Fruit fly (Drosophila melanogaster): ENCODE measurements around the gene CG11679.

The CG11679 gene

DNA sequence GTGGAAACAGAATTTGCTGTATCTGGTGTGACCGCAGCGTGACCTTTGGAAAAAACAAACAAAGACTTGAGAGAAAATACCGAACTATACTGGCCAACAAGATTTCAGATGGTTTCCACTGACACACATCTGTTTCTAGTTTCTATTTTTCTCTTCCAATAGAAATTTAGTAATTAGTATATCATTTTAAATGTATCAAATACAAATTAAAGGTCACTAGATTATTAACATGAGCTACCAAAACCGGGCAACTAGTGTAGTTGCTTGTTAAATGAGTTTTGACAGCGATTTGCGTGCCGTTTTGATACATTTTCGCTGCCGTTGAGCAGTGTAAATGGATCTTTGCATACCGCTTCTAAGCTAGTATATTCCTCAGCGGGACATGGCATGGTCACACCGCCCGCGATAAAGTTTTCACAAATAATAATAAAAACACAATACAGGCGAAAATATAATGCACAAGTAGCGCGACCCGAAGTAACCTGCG, 35.0 kb downstream of the CG11679 start, which contains the start of the genes Pis and Hap40:
Pis (minus strand) TSS at position 51 of the 487 bp plus-strand sequence.
Hap40 (plus strand) TSS at position 406 of the 487 bp plus-strand sequence.
- TF ChIP-seq CTCF (optimal IDR thresholded peaks at IDR 0.05) = no peak
- TF ChIP-seq CG8478 (optimal IDR thresholded peaks at IDR 0.05) = no peak

- TF ChIP-seq CG8478 (optimal IDR thresholded peaks at IDR 0.05) (no peak), CTCF (optimal IDR thresholded peaks at IDR 0.05) (no peak)
These were observed 37.7 kb downstream of the CG11679 start, which contains the start of gene CG9240 for dm6 chrX:15701047-15701446. TSS of gene CG9240 (minus strand) at chrX:15701259.

DNA sequence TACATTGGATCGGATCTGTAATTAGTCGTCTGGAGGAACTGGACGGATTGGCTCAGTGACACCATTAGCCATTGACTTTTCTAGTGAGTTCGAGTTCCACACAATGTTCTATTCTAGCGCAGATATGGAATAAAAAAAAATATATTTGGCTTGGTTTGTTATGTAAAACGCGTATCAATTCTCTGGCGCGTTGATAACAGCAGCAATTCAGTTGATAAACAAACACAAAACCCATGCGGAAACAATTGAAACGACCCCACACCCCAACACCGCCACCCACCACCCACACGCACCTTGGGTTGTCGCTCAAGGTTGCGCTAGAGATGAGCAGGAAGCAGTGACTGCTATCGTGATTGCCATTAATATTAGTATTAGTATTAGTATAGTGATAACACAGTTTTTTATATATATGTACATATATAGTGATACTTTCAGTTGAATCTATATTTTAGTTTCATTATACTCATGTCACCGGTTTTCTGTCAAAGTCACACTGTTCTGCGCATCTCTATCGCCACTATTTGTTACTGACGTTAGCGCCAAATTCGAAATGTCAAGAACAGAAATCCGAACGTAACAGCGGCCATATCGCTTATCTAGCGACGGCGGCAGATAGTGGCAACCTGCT, 41.1 kb downstream of the CG11679 start:
- TF ChIP-seq CG8478 (optimal IDR thresholded peaks at IDR 0.05) (no peak), CTCF (optimal IDR thresholded peaks at IDR 0.05) (no peak)

DNA sequence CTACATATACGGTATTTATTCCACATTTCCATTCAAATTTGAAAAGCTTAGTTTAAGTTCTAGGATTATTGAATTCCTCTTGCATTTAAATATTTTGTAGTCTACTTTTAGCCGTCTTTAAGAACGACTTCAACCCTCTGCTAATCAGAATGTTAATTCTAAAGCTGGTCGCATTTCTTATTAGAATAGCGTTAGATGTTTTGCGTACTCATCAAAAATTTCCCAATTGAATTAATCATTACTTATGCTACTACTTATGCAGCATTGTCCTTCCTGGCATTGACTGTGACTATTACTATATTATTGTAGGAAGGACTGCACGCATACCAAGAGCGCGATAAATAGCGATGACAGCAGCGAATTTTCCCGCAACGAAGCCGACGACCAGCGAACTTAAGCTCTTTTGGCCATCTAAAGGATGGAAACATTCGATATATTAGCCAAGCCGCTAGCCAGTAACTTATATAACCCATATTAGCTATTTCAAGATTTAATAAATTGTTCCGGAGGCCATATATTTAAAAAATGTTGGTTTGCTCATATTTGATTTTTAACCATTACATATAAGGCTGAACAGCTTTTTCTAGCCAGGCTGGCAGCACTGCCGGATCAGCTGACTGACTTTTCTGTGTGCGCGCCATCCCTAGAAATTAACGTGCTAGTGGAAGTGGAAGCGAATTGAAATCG, 41.8 kb downstream of the CG11679 start, which contains the start of gene CG8128:
CG8128 (plus strand) TSS at position 641 of the 687 bp plus-strand sequence.
- no peak for TF ChIP-seq CG8478 (optimal IDR thresholded peaks at IDR 0.05)
- TF ChIP-seq CTCF (optimal IDR thresholded peaks at IDR 0.05) = no peak

dm6 chrX:15688757-15689156, 50.0 kb downstream of the CG11679 start, which contains the start of gene CG15599:
TSS of gene CG15599 (minus strand) at chrX:15688857.
- TF ChIP-seq CTCF (optimal IDR thresholded peaks at IDR 0.05) (no peak), CG8478 (optimal IDR thresholded peaks at IDR 0.05) (no peak)

Measured in S2 (cell line).